Worm (Caenorhabditis elegans) whole organism, late embryonic: ENCODE results near the gene F59A6.11.

ENCODE experiments used
- F13H6.1 ChIP-seq: sonication (generic microtip); optimal IDR thresholded peaks from 2 replicates; lab custom pipeline; 2016; ENCODE audit warnings: missing genetic modification characterization, missing compliant biosample characterization
- K02D7.2 ChIP-seq: sonication (generic microtip); optimal IDR thresholded peaks from 2 replicates; lab custom pipeline; 2017; ENCODE audit warnings: mild to moderate bottlenecking, missing genetic modification characterization, missing compliant biosample characterization
- K09A11.1 ChIP-seq: sonication (generic microtip); optimal IDR thresholded peaks from 2 replicates; lab custom pipeline; 2017; ENCODE audit warnings: antibody characterized with exemption, mild to moderate bottlenecking, missing genetic modification characterization, missing compliant biosample characterization; ENCODE audit not compliant: insufficient read depth
- T23F11.4 ChIP-seq: fragments of 200-800 bp; sonication (Bioruptor generic); optimal IDR thresholded peaks from 2 replicates; lab custom pipeline; 2018; ENCODE audit warnings: mild to moderate bottlenecking, missing genetic modification characterization, missing compliant biosample characterization
- ama-1 ChIP-seq: fragments of 150-350 bp; optimal IDR thresholded peaks from 2 replicates; lab custom pipeline; 2014
- ceh-14 ChIP-seq: sonication (generic microtip); optimal IDR thresholded peaks from 2 replicates; lab custom pipeline; 2016; ENCODE audit warnings: missing genotype, missing genetic modification characterization, missing compliant biosample characterization
- ceh-19 ChIP-seq: fragments of 200-800 bp; sonication (Bioruptor generic); optimal IDR thresholded peaks from 2 replicates; lab custom pipeline; 2018; ENCODE audit warnings: mild to moderate bottlenecking, missing genetic modification characterization, missing compliant biosample characterization
- ceh-2 ChIP-seq: sonication (generic microtip); optimal IDR thresholded peaks from 2 replicates; lab custom pipeline; 2016; ENCODE audit warnings: missing genotype, missing genetic modification characterization, missing compliant biosample characterization
- ceh-31 ChIP-seq: sonication (generic microtip); optimal IDR thresholded peaks from 2 replicates; lab custom pipeline; 2016; ENCODE audit warnings: missing genetic modification characterization, missing compliant biosample characterization
- ceh-34 ChIP-seq: sonication (generic microtip); optimal IDR thresholded peaks from 2 replicates; lab custom pipeline; 2016; ENCODE audit warnings: mild to moderate bottlenecking, missing genetic modification characterization, missing compliant biosample characterization
- ceh-48 ChIP-seq: sonication (generic microtip); optimal IDR thresholded peaks from 2 replicates; lab custom pipeline; 2016; ENCODE audit warnings: missing genetic modification characterization, inconsistent platforms, missing compliant biosample characterization
- ceh-9 ChIP-seq: sonication (generic microtip); optimal IDR thresholded peaks from 2 replicates; lab custom pipeline; 2016; ENCODE audit warnings: mild to moderate bottlenecking, missing genetic modification characterization, inconsistent platforms, missing compliant biosample characterization
- che-1 ChIP-seq: sonication (generic microtip); optimal IDR thresholded peaks from 2 replicates; lab custom pipeline; 2016; ENCODE audit warnings: mild to moderate bottlenecking, missing genetic modification characterization, missing compliant biosample characterization
- elt-2 ChIP-seq: sonication (generic microtip); optimal IDR thresholded peaks from 2 replicates; lab custom pipeline; 2016; ENCODE audit warnings: missing genetic modification reagents, missing genetic modification characterization, missing compliant biosample characterization
- elt-4 ChIP-seq: sonication (generic microtip); optimal IDR thresholded peaks from 2 replicates; lab custom pipeline; 2016; ENCODE audit warnings: missing genetic modification characterization, missing compliant biosample characterization
- ets-4 ChIP-seq: sonication (generic microtip); optimal IDR thresholded peaks from 2 replicates; lab custom pipeline; 2016; ENCODE audit warnings: missing genetic modification characterization, missing compliant biosample characterization
- eyg-1 ChIP-seq: sonication (generic microtip); optimal IDR thresholded peaks from 2 replicates; lab custom pipeline; 2016; ENCODE audit warnings: missing genotype, missing genetic modification characterization, missing compliant biosample characterization
- fax-1 ChIP-seq: sonication (generic microtip); optimal IDR thresholded peaks from 2 replicates; lab custom pipeline; 2016; ENCODE audit warnings: missing genotype, missing genetic modification characterization, missing compliant biosample characterization
- fkh-10 ChIP-seq: fragments of 150-350 bp; optimal IDR thresholded peaks from 2 replicates; lab custom pipeline; 2014; ENCODE audit warnings: missing biosample characterization, missing genetic modification reagents, missing genetic modification characterization
- fkh-6 ChIP-seq: sonication (generic microtip); optimal IDR thresholded peaks from 2 replicates; lab custom pipeline; 2016; ENCODE audit warnings: missing genetic modification characterization, missing compliant biosample characterization
- hlh-15 ChIP-seq: sonication (generic microtip); optimal IDR thresholded peaks from 2 replicates; lab custom pipeline; 2016; ENCODE audit warnings: missing genetic modification characterization, missing compliant biosample characterization
- hlh-30 ChIP-seq: sonication (generic microtip); optimal IDR thresholded peaks from 2 replicates; lab custom pipeline; 2017; ENCODE audit warnings: antibody characterized with exemption, missing genetic modification characterization, missing compliant biosample characterization; ENCODE audit not compliant: insufficient read depth
- hlh-8 ChIP-seq: sonication (generic microtip); optimal IDR thresholded peaks from 2 replicates; lab custom pipeline; 2016; ENCODE audit warnings: missing genotype, missing genetic modification characterization, missing compliant biosample characterization
- lin-11 ChIP-seq: fragments of 200-800 bp; sonication (Bioruptor generic); optimal IDR thresholded peaks from 2 replicates; lab custom pipeline; 2018; ENCODE audit warnings: mild to moderate bottlenecking, missing genetic modification characterization, missing compliant biosample characterization
- madf-2 ChIP-seq: sonication (generic microtip); optimal IDR thresholded peaks from 2 replicates; lab custom pipeline; 2017; ENCODE audit warnings: missing genetic modification characterization, missing compliant biosample characterization
- mec-3 ChIP-seq: sonication (generic microtip); optimal IDR thresholded peaks from 2 replicates; lab custom pipeline; 2016; ENCODE audit warnings: borderline replicate concordance, missing genetic modification characterization, missing compliant biosample characterization
- nhr-232 ChIP-seq: sonication (generic microtip); optimal IDR thresholded peaks from 2 replicates; lab custom pipeline; 2016; ENCODE audit warnings: missing genetic modification characterization, missing compliant biosample characterization
- pha-2 ChIP-seq: sonication (generic microtip); optimal IDR thresholded peaks from 2 replicates; lab custom pipeline; 2017; ENCODE audit warnings: mild to moderate bottlenecking, missing genetic modification characterization, missing compliant biosample characterization
- pha-4 ChIP-seq: fragments of 150-350 bp; optimal IDR thresholded peaks from 2 replicates; lab custom pipeline; 2018; ENCODE audit warnings: missing biosample characterization, missing genetic modification reagents, missing genetic modification characterization
- pqm-1 ChIP-seq: sonication (generic microtip); optimal IDR thresholded peaks from 2 replicates; lab custom pipeline; 2016; ENCODE audit warnings: missing genetic modification characterization, missing compliant biosample characterization
- ref-2 ChIP-seq: sonication (generic microtip); optimal IDR thresholded peaks from 2 replicates; lab custom pipeline; 2016; ENCODE audit warnings: missing genetic modification characterization, missing compliant biosample characterization
- rnt-1 ChIP-seq: sonication (generic microtip); optimal IDR thresholded peaks from 2 replicates; lab custom pipeline; 2016; ENCODE audit warnings: missing genetic modification characterization, missing compliant biosample characterization
- sox-4 ChIP-seq: sonication (generic microtip); optimal IDR thresholded peaks from 2 replicates; lab custom pipeline; 2017; ENCODE audit warnings: mild to moderate bottlenecking, missing genetic modification characterization, inconsistent platforms, missing compliant biosample characterization
- syd-9 ChIP-seq: sonication (generic microtip); optimal IDR thresholded peaks from 2 replicates; lab custom pipeline; 2016; ENCODE audit warnings: mild to moderate bottlenecking, missing genetic modification characterization, moderate library complexity, missing compliant biosample characterization
- tbx-2 ChIP-seq: sonication (generic microtip); optimal IDR thresholded peaks from 2 replicates; lab custom pipeline; 2016; ENCODE audit warnings: missing genetic modification characterization, missing compliant biosample characterization
- ttx-3 ChIP-seq: sonication (generic microtip); optimal IDR thresholded peaks from 2 replicates; lab custom pipeline; 2016; ENCODE audit warnings: missing genetic modification reagents, missing genetic modification characterization, missing compliant biosample characterization
- unc-3 ChIP-seq, 2 experiments: fragments of 200-800 bp in 1 of 2; sonication (Bioruptor generic) in 1 of 2; sonication (generic microtip) in 1 of 2; conservative IDR thresholded peaks in 1 of 2; optimal IDR thresholded peaks in 1 of 2; 2 replicates each; pipeline versions ENCODE4 v1.3.6 to Lab custom; 2016 to 2022; ENCODE audit warnings: missing compliant biosample characterization in 2 of 2, missing genetic modification characterization in 2 of 2, missing genetic modification reagents in 1 of 2
- unc-42 ChIP-seq: sonication (generic microtip); optimal IDR thresholded peaks from 2 replicates; lab custom pipeline; 2016; ENCODE audit warnings: missing genotype, missing genetic modification characterization, missing compliant biosample characterization
- unc-55 ChIP-seq: sonication (generic microtip); optimal IDR thresholded peaks from 2 replicates; lab custom pipeline; 2017; ENCODE audit warnings: missing biosample characterization, missing genetic modification reagents, missing genetic modification characterization
- unc-86 ChIP-seq: sonication (generic microtip); optimal IDR thresholded peaks from 2 replicates; lab custom pipeline; 2016; ENCODE audit warnings: missing genetic modification characterization, missing compliant biosample characterization
- zip-5 ChIP-seq: sonication (generic microtip); optimal IDR thresholded peaks from 2 replicates; lab custom pipeline; 2016; ENCODE audit warnings: missing genetic modification characterization, missing compliant biosample characterization

The F59A6.11 gene

ce11 chrII:4992977-4993376 is 5.6 kb downstream of the F59A6.11 start, which contains the start of gene pigb-1:
Gene pigb-1, minus strand, starts transcription at chrII:4993077.
- TF ChIP-seq pha-4 (tag; lab: Kevin White, UChicago) (no peak), ceh-9 (tag; lab: Kevin White, UChicago) (no peak), madf-2 (tag; lab: Kevin White, UChicago) (no peak), K02D7.2 (no peak), ref-2 (no peak), elt-2 (tag; lab: Kevin White, UChicago) (no peak), sox-4 (no peak), syd-9 (no peak), zip-5 (tag; lab: Kevin White, UChicago) (no peak)

ce11 chrII:4989802-4990201 is 8.8 kb downstream of the F59A6.11 start, which contains the start of gene T27F7.12:
Gene T27F7.12, plus strand, starts transcription at chrII:4990102.
- TF ChIP-seq elt-2 (tag; lab: Kevin White, UChicago), result no peak
- no peak for TF ChIP-seq ama-1
- no peak for TF ChIP-seq hlh-30 (tag; lab: Kevin White, UChicago)
- no peak for TF ChIP-seq unc-42 (tag; lab: Kevin White, UChicago)
- no peak for TF ChIP-seq unc-86 (tag; lab: Kevin White, UChicago)
- TF ChIP-seq pqm-1 (tag; lab: Kevin White, UChicago), result no peak
- no peak for TF ChIP-seq unc-55 (GFP tag; lab: Kevin White, UChicago)
- TF ChIP-seq T23F11.4 (GFP tag; lab: Kevin White, UChicago), result no peak
- no peak for TF ChIP-seq fkh-6 (tag; lab: Kevin White, UChicago)
- no peak for TF ChIP-seq ets-4 (tag; lab: Kevin White, UChicago)

ce11 chrII:4987257-4987656 is 11.3 kb downstream of the F59A6.11 start:
- TF ChIP-seq unc-3 (GFP tag; conservative IDR thresholded peaks at IDR 0.05; lab: Robert Waterston, UW) (no peak), unc-3 (tag; optimal IDR thresholded peaks at IDR 0.05; lab: Kevin White, UChicago) (no peak), fkh-10 (GFP tag; lab: Kevin White, UChicago) (no peak), che-1 (tag; lab: Kevin White, UChicago) (no peak), tbx-2 (tag; lab: Kevin White, UChicago) (no peak), ttx-3 (tag; lab: Kevin White, UChicago) (no peak), nhr-232 (tag; lab: Kevin White, UChicago) (no peak), elt-2 (tag; lab: Kevin White, UChicago) (no peak), ceh-31 (tag; lab: Kevin White, UChicago) (no peak), fax-1 (tag; lab: Kevin White, UChicago) (no peak), ceh-14 (tag; lab: Kevin White, UChicago) (no peak), hlh-8 (tag; lab: Kevin White, UChicago) (no peak), ceh-2 (tag; lab: Kevin White, UChicago) (no peak), ceh-19 (GFP tag; lab: Kevin White, UChicago) (no peak), ceh-34 (tag; lab: Kevin White, UChicago) (no peak), pha-4 (tag; lab: Kevin White, UChicago) (no peak), mec-3 (no peak), rnt-1 (tag; lab: Kevin White, UChicago) (no peak), ceh-9 (tag; lab: Kevin White, UChicago) (no peak), eyg-1 (tag; lab: Kevin White, UChicago) (no peak), hlh-15 (tag; lab: Kevin White, UChicago) (no peak)
- TF ChIP-seq, all 69 proteins: peak for 0

ce11 chrII:4986664-4987063 is 11.9 kb downstream of the F59A6.11 start:
- TF ChIP-seq pha-2 (tag; lab: Kevin White, UChicago), result no peak
- no peak for TF ChIP-seq K09A11.1 (tag; lab: Kevin White, UChicago)
- no peak for TF ChIP-seq ref-2
- no peak for TF ChIP-seq F13H6.1 (tag; lab: Kevin White, UChicago)
- no peak for TF ChIP-seq ceh-48 (tag; lab: Kevin White, UChicago)
- no peak for TF ChIP-seq syd-9
- TF ChIP-seq rnt-1 (tag; lab: Kevin White, UChicago), result no peak
- TF ChIP-seq pha-4 (tag; lab: Kevin White, UChicago), result no peak
- no peak for TF ChIP-seq nhr-232 (tag; lab: Kevin White, UChicago)
- no peak for TF ChIP-seq lin-11 (tag; lab: Kevin White, UChicago)
- no peak for TF ChIP-seq elt-4
- TF ChIP-seq hlh-15 (tag; lab: Kevin White, UChicago), result no peak
- TF ChIP-seq, all 69 proteins: peak for 0
